Worm (Caenorhabditis elegans): Measurements from ENCODE around the gene W03G1.2.

Gene W03G1.2

DNA sequence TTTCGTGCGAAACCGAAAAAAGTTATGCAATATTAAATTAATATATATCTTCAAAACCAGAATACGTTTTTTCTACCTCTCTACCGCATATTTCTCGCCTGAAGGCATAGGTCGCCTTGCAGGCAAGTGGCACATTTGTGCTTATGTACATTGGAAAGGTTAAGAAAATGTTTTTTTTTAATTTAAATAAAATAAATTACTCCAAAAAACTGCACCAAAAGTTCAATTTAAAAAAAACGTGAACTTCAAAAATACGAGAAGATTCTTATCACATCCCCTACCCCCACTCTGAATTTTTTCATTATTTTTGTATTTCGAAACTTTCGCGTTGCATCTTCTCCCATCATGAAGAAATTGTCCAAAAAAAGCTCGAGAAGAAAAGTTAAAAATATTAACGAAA lies at the start of gene W03G1.2:
TSS of gene W03G1.2 (plus strand) at position 301 of the 400 bp plus-strand sequence.
- no peak for TF ChIP-seq dve-1 (tag; optimal IDR thresholded peaks at IDR 0.05)

DNA sequence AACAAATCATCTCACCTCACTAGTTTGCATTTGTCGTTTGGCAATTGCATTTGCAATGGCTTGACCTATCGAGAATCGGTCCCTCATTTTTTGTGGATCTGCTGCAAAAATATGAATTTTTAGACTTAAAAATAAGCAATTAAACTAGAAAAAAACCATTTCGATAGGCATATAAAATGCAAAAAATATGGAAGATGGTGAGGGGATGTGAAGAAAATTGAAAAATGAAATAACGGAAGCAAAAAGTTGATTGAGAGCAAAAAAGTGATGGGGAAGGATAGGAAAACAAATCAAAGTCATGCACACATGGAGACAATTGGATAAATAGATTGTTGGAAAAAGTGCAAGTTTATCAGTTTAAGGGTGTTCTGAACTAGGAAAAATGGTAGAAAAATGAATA lies 43.4 kb upstream of the W03G1.2 start, which contains the start of gene npr-37:
TSS of gene npr-37 (minus strand) at position 101 of the 400 bp plus-strand sequence.
- TF ChIP-seq syd-9 (tag; optimal IDR thresholded peaks at IDR 0.05) (no peak), ceh-9 (tag; optimal IDR thresholded peaks at IDR 0.05) (no peak), sox-4 (tag; optimal IDR thresholded peaks at IDR 0.05) (no peak)

DNA sequence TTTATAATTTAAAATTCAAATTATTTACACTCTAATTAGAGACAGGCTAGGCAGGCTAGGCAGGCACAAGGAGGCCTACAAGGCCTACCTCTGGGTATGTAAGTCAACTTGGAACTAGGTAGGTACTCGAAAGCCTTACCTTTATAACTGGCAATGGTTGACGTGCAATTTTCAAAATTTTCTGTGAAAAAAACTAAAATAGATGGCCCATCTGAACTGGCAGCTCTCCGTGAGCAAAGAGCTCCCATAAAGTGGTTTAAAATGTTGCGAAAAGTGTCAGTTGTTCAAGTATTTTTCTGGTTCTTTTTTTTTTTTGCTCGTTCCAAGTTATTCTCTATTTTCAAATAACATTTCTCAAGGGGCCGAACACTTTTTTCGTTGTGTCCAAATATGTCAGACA lies 40.4 kb upstream of the W03G1.2 start:
- TF ChIP-seq unc-42 (tag; optimal IDR thresholded peaks at IDR 0.05) (no peak), ceh-45 (GFP tag; IDR thresholded peaks at IDR 0.05) (no peak), K02D7.2 (tag; optimal IDR thresholded peaks at IDR 0.05) (no peak), tbx-7 (tag; optimal IDR thresholded peaks at IDR 0.05) (no peak), pax-1 (tag; optimal IDR thresholded peaks at IDR 0.05) (no peak), eyg-1 (tag; optimal IDR thresholded peaks at IDR 0.05) (no peak), odd-2 (tag; optimal IDR thresholded peaks at IDR 0.05) (no peak), hlh-13 (GFP tag; optimal IDR thresholded peaks at IDR 0.05) (no peak), nhr-11 (tag; optimal IDR thresholded peaks at IDR 0.05) (no peak), hlh-30 (tag; optimal IDR thresholded peaks at IDR 0.05; ENCODE audit: insufficient read depth) (no peak), ahr-1 (tag; optimal IDR thresholded peaks at IDR 0.05) (no peak), ceh-34 (tag; optimal IDR thresholded peaks at IDR 0.05) (no peak), gmeb-2 (tag; optimal IDR thresholded peaks at IDR 0.05) (no peak), ama-1 (optimal IDR thresholded peaks at IDR 0.05) (no peak), ceh-19 (GFP tag; optimal IDR thresholded peaks at IDR 0.05) (no peak), npax-4 (tag; optimal IDR thresholded peaks at IDR 0.05) (no peak), sdc-2 (tag; optimal IDR thresholded peaks at IDR 0.05) (no peak), ceh-48 (tag; optimal IDR thresholded peaks at IDR 0.05) (no peak)

DNA sequence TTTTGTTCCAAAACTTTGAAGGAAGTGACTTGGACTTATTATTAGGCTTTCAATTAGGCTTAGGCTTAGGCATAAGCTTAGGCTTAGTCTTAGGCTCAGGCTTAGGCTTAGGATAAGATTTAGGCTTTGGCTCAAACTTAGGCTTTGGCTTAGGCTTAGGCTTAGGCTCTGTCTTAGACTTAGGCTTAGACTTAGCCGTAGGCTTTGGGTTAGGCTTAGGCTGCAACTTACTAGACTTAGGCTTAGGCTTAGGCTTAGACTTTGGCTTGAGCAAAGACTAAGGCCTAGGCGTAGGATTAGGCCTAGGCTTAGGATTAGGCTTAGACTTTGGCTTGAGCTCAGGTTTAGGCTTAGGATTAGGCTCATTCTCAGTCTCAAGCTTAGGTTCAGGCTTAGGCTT lies 39.7 kb upstream of the W03G1.2 start:
- TF ChIP-seq nhr-232 (tag; optimal IDR thresholded peaks at IDR 0.05) (no peak), dve-1 (tag; optimal IDR thresholded peaks at IDR 0.05) (peak; percentile 79)

DNA sequence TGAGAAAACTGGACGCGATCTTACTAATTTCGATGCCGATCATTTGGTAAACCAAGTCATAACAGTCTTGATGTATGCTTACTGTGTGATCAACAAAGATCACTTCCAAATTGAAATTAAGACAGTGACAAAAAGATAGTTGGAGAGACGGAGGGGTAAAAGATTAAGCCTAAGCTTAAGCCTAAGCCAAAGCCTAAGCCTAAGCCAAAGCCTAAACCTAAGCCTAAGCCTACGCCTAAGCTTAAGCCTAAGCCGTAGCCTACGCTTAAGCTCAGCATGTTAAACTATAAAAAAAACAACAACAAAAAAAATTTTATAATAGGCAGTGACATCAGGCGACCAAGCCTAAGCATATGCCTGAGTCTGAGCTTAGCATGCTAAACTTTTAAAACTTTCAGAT lies 27.3 kb upstream of the W03G1.2 start:
- TF ChIP-seq eyg-1 (tag; optimal IDR thresholded peaks at IDR 0.05) (no peak), dve-1 (tag; optimal IDR thresholded peaks at IDR 0.05) (peak; percentile 30)

DNA sequence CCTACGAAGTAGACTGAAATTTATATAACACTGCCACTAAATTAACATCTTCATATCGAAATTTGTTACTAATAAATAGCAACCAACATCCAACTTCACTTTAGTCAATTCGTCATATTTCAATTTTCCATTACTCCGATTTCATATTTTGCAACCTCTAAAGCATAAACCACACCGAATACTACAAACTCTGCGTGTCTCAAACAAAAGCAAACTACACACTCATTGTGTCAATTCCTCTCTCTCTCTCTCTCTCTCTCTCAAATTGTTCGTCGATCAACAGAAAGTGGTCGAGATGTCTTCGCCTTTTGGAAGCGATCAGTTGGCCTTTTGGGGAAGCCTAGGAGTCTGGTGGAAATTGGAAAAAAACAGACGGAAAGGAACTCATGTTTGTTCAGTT lies 20.0 kb upstream of the W03G1.2 start:
- no peak for TF ChIP-seq K02D7.2 (tag; optimal IDR thresholded peaks at IDR 0.05)
- TF ChIP-seq elt-4 (tag; optimal IDR thresholded peaks at IDR 0.05) = no peak
- no peak for TF ChIP-seq che-1 (tag; optimal IDR thresholded peaks at IDR 0.05)
- no peak for TF ChIP-seq C38D4.7 (GFP tag; optimal IDR thresholded peaks at IDR 0.05)
- no peak for TF ChIP-seq hlh-6 (tag; optimal IDR thresholded peaks at IDR 0.05)
- no peak for TF ChIP-seq zip-5 (tag; optimal IDR thresholded peaks at IDR 0.05)
- no peak for TF ChIP-seq ceh-6 (GFP tag; optimal IDR thresholded peaks at IDR 0.05)
- TF ChIP-seq ttx-3 (tag; optimal IDR thresholded peaks at IDR 0.05) = no peak

DNA sequence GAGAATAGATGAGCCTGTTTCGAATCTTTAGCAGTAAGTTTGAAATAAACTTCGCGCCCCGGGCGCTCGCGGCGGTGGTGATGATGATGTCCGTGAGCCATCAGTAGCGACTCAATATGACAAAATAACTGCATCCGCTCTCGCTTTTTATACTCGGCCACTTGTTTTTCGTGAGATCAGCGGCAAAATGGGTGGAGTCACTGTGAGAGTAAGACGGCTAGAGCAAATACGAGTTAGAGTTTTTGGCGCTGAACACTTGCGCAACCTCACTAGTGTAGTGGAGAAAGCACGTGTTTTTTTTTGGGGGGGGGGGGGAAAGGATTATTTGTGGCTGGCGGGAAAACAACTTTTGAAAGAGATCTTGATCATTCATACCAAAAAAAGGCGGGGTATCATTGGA lies 18.1 kb upstream of the W03G1.2 start, which contains the start of gene W03G1.5:
TSS of gene W03G1.5 (minus strand) at position 101 of the 400 bp plus-strand sequence.
- TF ChIP-seq fkh-10 (GFP tag; optimal IDR thresholded peaks at IDR 0.05) (no peak), fkh-6 (tag; optimal IDR thresholded peaks at IDR 0.05) (no peak), tbx-2 (tag; optimal IDR thresholded peaks at IDR 0.05) (no peak), tbx-7 (tag; optimal IDR thresholded peaks at IDR 0.05) (no peak), C08G9.2 (tag; optimal IDR thresholded peaks at IDR 0.05) (no peak), F13H6.1 (tag; optimal IDR thresholded peaks at IDR 0.05) (no peak), unc-42 (tag; optimal IDR thresholded peaks at IDR 0.05) (no peak), fax-1 (tag; optimal IDR thresholded peaks at IDR 0.05) (no peak), ceh-22 (tag; optimal IDR thresholded peaks at IDR 0.05) (no peak), elt-2 (tag; optimal IDR thresholded peaks at IDR 0.05) (no peak), npax-4 (tag; optimal IDR thresholded peaks at IDR 0.05) (no peak), elt-4 (tag; optimal IDR thresholded peaks at IDR 0.05) (no peak), hlh-30 (tag; optimal IDR thresholded peaks at IDR 0.05; ENCODE audit: insufficient read depth) (no peak)
